Worm (Caenorhabditis elegans): Measurements from ENCODE around the gene T25D10.1.

- TF ChIP-seq ref-1 (GFP tag; conservative IDR thresholded peaks at IDR 0.05): no peak
- TF ChIP-seq tab-1 (GFP tag; IDR thresholded peaks at IDR 0.05): no peak
- no peak for TF ChIP-seq flt-1 (GFP tag; IDR thresholded peaks at IDR 0.05)
- no peak for TF ChIP-seq cog-1 (tag; optimal IDR thresholded peaks at IDR 0.05)
- TF ChIP-seq ztf-29 (GFP tag; IDR thresholded peaks at IDR 0.05): no peak
Observed at ce11 chrII:6366696-6367095, 36.5 kb upstream of the T25D10.1 start, which contains the start of gene ctsa-4.1.
